Fruit fly (Drosophila melanogaster) whole organism, pupa: ENCODE data around the gene p24-1.
A peak's percentile ranks its signal among the peaks of the same experiment; 100 is the strongest.

Experiments
- CG10348 ChIP-seq: fragments of 200-800 bp; sonication (Bioruptor generic); IDR thresholded peaks from 2 replicates; pipeline ENCODE4 v1.3.6; 2022; ENCODE audit warnings: missing biosample characterization, missing genetic modification characterization
- CG12605 ChIP-seq: fragments of 200-800 bp; sonication (Bioruptor generic); IDR thresholded peaks from 2 replicates; pipeline ENCODE4 v1.3.6; 2022; ENCODE audit warnings: missing biosample characterization, missing genetic modification characterization
- CG13204 ChIP-seq: fragments of 200-800 bp; sonication (Bioruptor generic); optimal IDR thresholded peaks from 2 replicates; lab custom pipeline; 2018; ENCODE audit warnings: missing biosample characterization, mild to moderate bottlenecking, missing genetic modification characterization, moderate library complexity
- CG14655 ChIP-seq: fragments of 200-800 bp; sonication (Bioruptor generic); optimal IDR thresholded peaks from 3 replicates; lab custom pipeline; 2017; ENCODE audit warnings: mild to moderate bottlenecking, missing biosample characterization, missing genetic modification reagents, missing genetic modification characterization
- CG15710 ChIP-seq: fragments of 200-800 bp; sonication (Bioruptor generic); optimal IDR thresholded peaks from 2 replicates; lab custom pipeline; 2018; ENCODE audit warnings: missing biosample characterization, mild to moderate bottlenecking, missing genetic modification characterization, moderate library complexity
- CG17806 ChIP-seq: fragments of 200-800 bp; sonication (Bioruptor generic); optimal IDR thresholded peaks from 2 replicates; lab custom pipeline; 2018; ENCODE audit warnings: missing biosample characterization, mild to moderate bottlenecking, missing genetic modification characterization, moderate library complexity
- CG32121 ChIP-seq: fragments of 200-800 bp; sonication (Bioruptor generic); IDR thresholded peaks from 2 replicates; pipeline ENCODE4 v1.3.6; 2022; ENCODE audit warnings: missing biosample characterization, missing genetic modification characterization
- CG34367 ChIP-seq: fragments of 200-800 bp; sonication (Bioruptor generic); optimal IDR thresholded peaks from 2 replicates; lab custom pipeline; 2018; ENCODE audit warnings: missing biosample characterization, mild to moderate bottlenecking, missing genetic modification characterization
- CG4496 ChIP-seq: fragments of 200-800 bp; sonication (Bioruptor generic); IDR thresholded peaks from 3 replicates; pipeline ENCODE4 v1.3.6; 2022; ENCODE audit warnings: missing biosample characterization, missing genetic modification characterization
- CG8159 ChIP-seq: fragments of 200-800 bp; sonication (Bioruptor generic); optimal IDR thresholded peaks from 3 replicates; lab custom pipeline; 2018; ENCODE audit warnings: missing biosample characterization, mild to moderate bottlenecking, missing genetic modification characterization, moderate library complexity
- CG8301 ChIP-seq: fragments of 200-800 bp; sonication (Bioruptor generic); optimal IDR thresholded peaks from 2 replicates; lab custom pipeline; 2018; ENCODE audit warnings: missing biosample characterization, mild to moderate bottlenecking, missing genetic modification characterization
- CG9948 ChIP-seq: fragments of 200-800 bp; sonication (Bioruptor generic); optimal IDR thresholded peaks from 2 replicates; lab custom pipeline; 2018; ENCODE audit warnings: missing biosample characterization, mild to moderate bottlenecking, missing genetic modification characterization, moderate library complexity
- D1 ChIP-seq: fragments of 200-800 bp; sonication (Bioruptor generic); optimal IDR thresholded peaks from 2 replicates; lab custom pipeline; 2018; ENCODE audit warnings: missing biosample characterization, mild to moderate bottlenecking, missing genetic modification characterization, moderate library complexity
- EcR ChIP-seq: fragments of 200-800 bp; sonication (Bioruptor generic); optimal IDR thresholded peaks from 3 replicates; lab custom pipeline; 2019; ENCODE audit warnings: missing biosample characterization, missing genetic modification characterization, mild to moderate bottlenecking, moderate library complexity, missing genetic modification reagents
- Ets98B ChIP-seq: fragments of 200-800 bp; sonication (Bioruptor generic); IDR thresholded peaks from 2 replicates; pipeline ENCODE4 v1.3.6; 2022; ENCODE audit warnings: missing biosample characterization, missing genetic modification characterization
- Pif1A ChIP-seq: fragments of 200-800 bp; sonication (Bioruptor generic); optimal IDR thresholded peaks from 3 replicates; lab custom pipeline; 2016; ENCODE audit warnings: missing biosample characterization, missing genetic modification characterization
- Pif1B ChIP-seq: fragments of 200-800 bp; sonication (Bioruptor generic); optimal IDR thresholded peaks from 3 replicates; lab custom pipeline; 2016; ENCODE audit warnings: missing biosample characterization, missing genetic modification characterization
- Snoo ChIP-seq: fragments of 200-800 bp; sonication (Bioruptor generic); optimal IDR thresholded peaks from 3 replicates; lab custom pipeline; 2017; ENCODE audit warnings: missing biosample characterization, mild to moderate bottlenecking, missing genetic modification characterization, inconsistent platforms
- fd96Ca ChIP-seq: fragments of 200-800 bp; sonication (Bioruptor generic); IDR thresholded peaks from 3 replicates; pipeline ENCODE4 v1.3.6; 2022; ENCODE audit warnings: missing biosample characterization, missing genetic modification characterization
- gl ChIP-seq: fragments of 200-800 bp; sonication (Bioruptor generic); optimal IDR thresholded peaks from 2 replicates; lab custom pipeline; 2018; ENCODE audit warnings: missing biosample characterization, mild to moderate bottlenecking, missing genetic modification characterization
- rn ChIP-seq: fragments of 200-800 bp; sonication (Bioruptor generic); IDR thresholded peaks from 2 replicates; pipeline ENCODE4 v1.3.6; 2022; ENCODE audit warnings: missing biosample characterization, missing genetic modification characterization

Gene p24-1

dm6 chrX:11886976-11887375 lies 34.6 kb upstream of the p24-1 start, which contains the start of the genes CG10353 and SelG:
CG10353 (minus strand) TSS chrX:11887162.
SelG (plus strand) TSS chrX:11887284.
- TF ChIP-seq Pif1B (GFP tag; lab: Kevin White, UChicago), result no peak
- no peak for TF ChIP-seq CG4496
- TF ChIP-seq Pif1A (GFP tag; lab: Kevin White, UChicago), result no peak
- TF ChIP-seq CG8159, result no peak
- no peak for TF ChIP-seq fd96Ca (GFP tag; lab: Robert Waterston, UW)
- TF ChIP-seq D1 (tag; lab: Kevin White, UChicago), result no peak
- TF ChIP-seq CG8301 (tag; lab: Kevin White, UChicago), result no peak
- no peak for TF ChIP-seq CG10348 (GFP tag; lab: Robert Waterston, UW)
- no peak for TF ChIP-seq CG9948 (tag; lab: Kevin White, UChicago)
- TF ChIP-seq rn (GFP tag; lab: Robert Waterston, UW), result no peak
- no peak for TF ChIP-seq Ets98B
- no peak for TF ChIP-seq CG14655 (GFP tag; lab: Kevin White, UChicago)
- TF ChIP-seq CG32121, result no peak
- TF ChIP-seq CG34367 (tag; lab: Kevin White, UChicago), result no peak
- TF ChIP-seq gl (tag; lab: Kevin White, UChicago), result no peak
- no peak for TF ChIP-seq CG13204
- no peak for TF ChIP-seq CG12605 (GFP tag; lab: Robert Waterston, UW)

dm6 chrX:11885356-11885755 lies 33.0 kb upstream of the p24-1 start:
- TF ChIP-seq Snoo (tag; lab: Kevin White, UChicago), result no peak
- TF ChIP-seq EcR (GFP tag; lab: Kevin White, UChicago), result no peak
- no peak for TF ChIP-seq CG17806 (tag; lab: Kevin White, UChicago)
- TF ChIP-seq CG14655 (GFP tag; lab: Kevin White, UChicago), result no peak
- TF ChIP-seq rn (GFP tag; lab: Robert Waterston, UW), result no peak
- TF ChIP-seq CG34367 (tag; lab: Kevin White, UChicago), result no peak
- no peak for TF ChIP-seq CG4496
- TF ChIP-seq Pif1B (GFP tag; lab: Kevin White, UChicago), result no peak
- no peak for TF ChIP-seq CG15710 (tag; lab: Kevin White, UChicago)
- no peak for TF ChIP-seq CG10348 (GFP tag; lab: Robert Waterston, UW)

- TF ChIP-seq D1 (tag; lab: Kevin White, UChicago), result no peak
- no peak for TF ChIP-seq CG17806 (tag; lab: Kevin White, UChicago)
- no peak for TF ChIP-seq EcR (GFP tag; lab: Kevin White, UChicago)
- TF ChIP-seq CG8301 (tag; lab: Kevin White, UChicago), result no peak
- no peak for TF ChIP-seq gl (tag; lab: Kevin White, UChicago)
- TF ChIP-seq CG9948 (tag; lab: Kevin White, UChicago), result no peak
- TF ChIP-seq CG14655 (GFP tag; lab: Kevin White, UChicago), result no peak
- TF ChIP-seq, all 21 proteins: peak for 0
Measured at dm6 chrX:11884134-11884533, 31.8 kb upstream of the p24-1 start.

dm6 chrX:11882447-11882846 lies 30.1 kb upstream of the p24-1 start:
- TF ChIP-seq CG9948 (tag; lab: Kevin White, UChicago) (peak; percentile 15), CG8159 (peak; percentile 44), CG8301 (tag; lab: Kevin White, UChicago) (peak; percentile 28), CG14655 (GFP tag; lab: Kevin White, UChicago) (peak; percentile 39), Snoo (tag; lab: Kevin White, UChicago) (no peak), CG12605 (GFP tag; lab: Robert Waterston, UW) (no peak), CG15710 (tag; lab: Kevin White, UChicago) (peak; percentile 32), CG32121 (no peak), Pif1A (GFP tag; lab: Kevin White, UChicago) (peak; percentile 24)
- TF ChIP-seq, all 21 proteins: peak for 6

- TF ChIP-seq CG9948 (tag; lab: Kevin White, UChicago) (no peak), gl (tag; lab: Kevin White, UChicago) (peak; percentile 33)
Measured at dm6 chrX:11881686-11882085, 29.4 kb upstream of the p24-1 start.

dm6 chrX:11877165-11877564 lies 24.8 kb upstream of the p24-1 start, which contains the start of gene CG10352:
CG10352 (minus strand) TSS chrX:11877168.
- peak; percentile 61 for TF ChIP-seq CG4496
- TF ChIP-seq fd96Ca (GFP tag; lab: Robert Waterston, UW), result peak; percentile 44; the same call in 1 of the 3 replicates
- TF ChIP-seq CG32121, result 0 out of 2 replicates have a peak, but pooled peaks have one; percentile 35
- TF ChIP-seq CG8159, result no peak

- TF ChIP-seq fd96Ca (GFP tag; lab: Robert Waterston, UW), result no peak
- TF ChIP-seq CG4496, result no peak
- no peak for TF ChIP-seq gl (tag; lab: Kevin White, UChicago)
- TF ChIP-seq Snoo (tag; lab: Kevin White, UChicago), result no peak
- TF ChIP-seq CG9948 (tag; lab: Kevin White, UChicago), result no peak
- TF ChIP-seq Pif1B (GFP tag; lab: Kevin White, UChicago), result no peak
- TF ChIP-seq CG15710 (tag; lab: Kevin White, UChicago), result no peak
- no peak for TF ChIP-seq CG13204
- no peak for TF ChIP-seq CG10348 (GFP tag; lab: Robert Waterston, UW)
- no peak for TF ChIP-seq CG8301 (tag; lab: Kevin White, UChicago)
- no peak for TF ChIP-seq CG12605 (GFP tag; lab: Robert Waterston, UW)
- TF ChIP-seq Ets98B, result no peak
- no peak for TF ChIP-seq CG32121
- TF ChIP-seq CG14655 (GFP tag; lab: Kevin White, UChicago), result no peak
- no peak for TF ChIP-seq CG34367 (tag; lab: Kevin White, UChicago)
- no peak for TF ChIP-seq CG8159
- TF ChIP-seq rn (GFP tag; lab: Robert Waterston, UW), result no peak
- TF ChIP-seq D1 (tag; lab: Kevin White, UChicago), result no peak
- no peak for TF ChIP-seq Pif1A (GFP tag; lab: Kevin White, UChicago)
- TF ChIP-seq CG17806 (tag; lab: Kevin White, UChicago), result no peak
Measured at dm6 chrX:11875146-11875830, 23.0 kb upstream of the p24-1 start.
